Worm (Caenorhabditis elegans): Measurements from ENCODE around the gene acn-1.

The acn-1 gene

ce11 chrX:5117571-5117970, 20.7 kb upstream of the acn-1 start:
- peak; percentile 85 for TF ChIP-seq fkh-10 (GFP tag; optimal IDR thresholded peaks at IDR 0.05)
- no peak for TF ChIP-seq ceh-9 (tag; optimal IDR thresholded peaks at IDR 0.05)

ce11 chrX:5116816-5117459, 20.1 kb upstream of the acn-1 start, which contains the start of gene apl-1:
Gene apl-1 (minus strand): TSS chrX:5116866.
- no peak for TF ChIP-seq egl-5 (tag; optimal IDR thresholded peaks at IDR 0.05)
- no peak for TF ChIP-seq elt-2 (tag; optimal IDR thresholded peaks at IDR 0.05)
- no peak for TF ChIP-seq nhr-237 (tag; optimal IDR thresholded peaks at IDR 0.05)
- TF ChIP-seq elt-3 (tag; optimal IDR thresholded peaks at IDR 0.05): no peak
- no peak for TF ChIP-seq aly-2 (tag; optimal IDR thresholded peaks at IDR 0.05)
- TF ChIP-seq R02D3.7 (tag; optimal IDR thresholded peaks at IDR 0.05): no peak
- TF ChIP-seq nhr-25 (tag; optimal IDR thresholded peaks at IDR 0.05): peak; percentile 43
- no peak for TF ChIP-seq mdl-1 (tag; optimal IDR thresholded peaks at IDR 0.05)
- TF ChIP-seq nhr-76 (tag; optimal IDR thresholded peaks at IDR 0.05): no peak
- TF ChIP-seq nhr-11 (tag; optimal IDR thresholded peaks at IDR 0.05): no peak
- no peak for TF ChIP-seq lsy-12 (tag; optimal IDR thresholded peaks at IDR 0.05)
- peak; percentile 15 for TF ChIP-seq ama-1 (optimal IDR thresholded peaks at IDR 0.05)
- no peak for TF ChIP-seq tbx-2 (tag; optimal IDR thresholded peaks at IDR 0.05)
- TF ChIP-seq nhr-77 (tag; optimal IDR thresholded peaks at IDR 0.05): no peak
- no peak for TF ChIP-seq lin-15B (tag; optimal IDR thresholded peaks at IDR 0.05)
- no peak for TF ChIP-seq elt-1 (tag; optimal IDR thresholded peaks at IDR 0.05)
- no peak for TF ChIP-seq ceh-82 (tag; optimal IDR thresholded peaks at IDR 0.05)
- TF ChIP-seq hmg-11 (tag; optimal IDR thresholded peaks at IDR 0.05): no peak
- TF ChIP-seq sea-2 (GFP tag; optimal IDR thresholded peaks at IDR 0.05): no peak
- TF ChIP-seq nhr-28 (tag; optimal IDR thresholded peaks at IDR 0.05): no peak
- TF ChIP-seq pha-4 (tag; optimal IDR thresholded peaks at IDR 0.05): peak; percentile 46
- TF ChIP-seq lin-39 (tag; optimal IDR thresholded peaks at IDR 0.05): no peak
- TF ChIP-seq daf-12 (tag; optimal IDR thresholded peaks at IDR 0.05): no peak
- TF ChIP-seq fkh-2 (tag; optimal IDR thresholded peaks at IDR 0.05): no peak
- no peak for TF ChIP-seq eor-1 (tag; optimal IDR thresholded peaks at IDR 0.05)
- peak; percentile 28 for TF ChIP-seq nfya-1 (tag; optimal IDR thresholded peaks at IDR 0.05; ENCODE audit: insufficient read depth)
- no peak for TF ChIP-seq unc-62 (GFP tag; optimal IDR thresholded peaks at IDR 0.05)
- peak; percentile 48 for TF ChIP-seq nhr-23 (tag; optimal IDR thresholded peaks at IDR 0.05)
- no peak for TF ChIP-seq pqm-1 (tag; optimal IDR thresholded peaks at IDR 0.05)
- no peak for TF ChIP-seq skn-1 (tag; optimal IDR thresholded peaks at IDR 0.05)
- TF ChIP-seq ZK546.5 (tag; optimal IDR thresholded peaks at IDR 0.05): no peak
- peak; percentile 28 for TF ChIP-seq ceh-28 (tag; optimal IDR thresholded peaks at IDR 0.05)
- TF ChIP-seq nhr-67 (tag; optimal IDR thresholded peaks at IDR 0.05): no peak
- no peak for TF ChIP-seq fos-1 (tag; optimal IDR thresholded peaks at IDR 0.05)
- no peak for TF ChIP-seq fkh-10 (GFP tag; optimal IDR thresholded peaks at IDR 0.05)
- no peak for TF ChIP-seq snpc-4 (tag; optimal IDR thresholded peaks at IDR 0.05)

- peak; percentile 31 for TF ChIP-seq ama-1 (optimal IDR thresholded peaks at IDR 0.05)
- TF ChIP-seq snpc-4 (tag; optimal IDR thresholded peaks at IDR 0.05): no peak
Measured at ce11 chrX:5116180-5116579, 19.3 kb upstream of the acn-1 start.

ce11 chrX:5115511-5115910, 18.6 kb upstream of the acn-1 start:
- TF ChIP-seq lin-39 (tag; optimal IDR thresholded peaks at IDR 0.05): peak; percentile 29
- TF ChIP-seq ama-1 (optimal IDR thresholded peaks at IDR 0.05): no peak

- TF ChIP-seq jun-1 (tag; optimal IDR thresholded peaks at IDR 0.05) (no peak), nhr-76 (tag; optimal IDR thresholded peaks at IDR 0.05) (no peak), snpc-4 (tag; optimal IDR thresholded peaks at IDR 0.05) (no peak), elt-1 (tag; optimal IDR thresholded peaks at IDR 0.05) (no peak), nhr-67 (tag; optimal IDR thresholded peaks at IDR 0.05) (no peak), nhr-28 (tag; optimal IDR thresholded peaks at IDR 0.05) (no peak), pha-4 (tag; optimal IDR thresholded peaks at IDR 0.05) (no peak), aly-2 (tag; optimal IDR thresholded peaks at IDR 0.05) (no peak), nfya-1 (tag; optimal IDR thresholded peaks at IDR 0.05; ENCODE audit: insufficient read depth) (no peak), nhr-23 (tag; optimal IDR thresholded peaks at IDR 0.05) (no peak), R02D3.7 (tag; optimal IDR thresholded peaks at IDR 0.05) (no peak), ceh-28 (tag; optimal IDR thresholded peaks at IDR 0.05) (no peak), ztf-11 (tag; optimal IDR thresholded peaks at IDR 0.05) (no peak), hmg-11 (tag; optimal IDR thresholded peaks at IDR 0.05) (no peak)
Measured at ce11 chrX:5111894-5112293, 15.0 kb upstream of the acn-1 start.

Measured in whole organism, L3 larva.